Worm (Caenorhabditis elegans) whole organism, L2 larva: ENCODE results near the gene T20G5.9.

ENCODE experiments used
- C34F6.9 ChIP-seq: fragments of 150-350 bp; optimal IDR thresholded peaks from 2 replicates; lab custom pipeline; 2014; ENCODE audit warnings: missing biosample characterization, missing genetic modification characterization
- R02D3.7 ChIP-seq: fragments of 150-350 bp; optimal IDR thresholded peaks from 2 replicates; lab custom pipeline; 2014; ENCODE audit warnings: missing biosample characterization, missing genetic modification characterization
- Y55F3AM.14 ChIP-seq: fragments of 200-800 bp; sonication (Bioruptor generic); optimal IDR thresholded peaks from 2 replicates; lab custom pipeline; 2018; ENCODE audit warnings: mild to moderate bottlenecking, missing genetic modification characterization, missing compliant biosample characterization
- ZK546.5 ChIP-seq: sonication (generic microtip); optimal IDR thresholded peaks from 2 replicates; lab custom pipeline; 2017; ENCODE audit warnings: missing biosample characterization, missing genetic modification characterization
- alr-1 ChIP-seq: fragments of 150-350 bp; optimal IDR thresholded peaks from 2 replicates; lab custom pipeline; 2014; ENCODE audit warnings: missing biosample characterization, missing genetic modification characterization
- aly-2 ChIP-seq: fragments of 150-350 bp; optimal IDR thresholded peaks from 2 replicates; lab custom pipeline; 2014; ENCODE audit warnings: missing biosample characterization, missing genetic modification characterization
- ama-1 ChIP-seq: fragments of 150-350 bp; optimal IDR thresholded peaks from 2 replicates; lab custom pipeline; 2018; ENCODE audit warnings: inconsistent platforms
- blmp-1 ChIP-seq: sonication (generic microtip); optimal IDR thresholded peaks from 2 replicates; lab custom pipeline; 2017; ENCODE audit warnings: missing genetic modification characterization, mild to moderate bottlenecking, missing compliant biosample characterization, antibody characterized with exemption, moderate library complexity; ENCODE audit not compliant: insufficient read depth
- ceh-16 ChIP-seq: fragments of 150-350 bp; optimal IDR thresholded peaks from 2 replicates; lab custom pipeline; 2014; ENCODE audit warnings: missing biosample characterization, missing genetic modification characterization
- ceh-82 ChIP-seq: fragments of 150-350 bp; optimal IDR thresholded peaks from 2 replicates; lab custom pipeline; 2014; ENCODE audit warnings: missing biosample characterization, missing genetic modification characterization
- crh-2 ChIP-seq: sonication (generic microtip); optimal IDR thresholded peaks from 2 replicates; lab custom pipeline; 2017; ENCODE audit warnings: missing biosample characterization, missing genetic modification characterization
- dmd-4 ChIP-seq: sonication (generic microtip); optimal IDR thresholded peaks from 2 replicates; lab custom pipeline; 2017; ENCODE audit warnings: missing biosample characterization, missing genetic modification characterization
- elt-3 ChIP-seq: sonication (generic microtip); optimal IDR thresholded peaks from 2 replicates; lab custom pipeline; 2017; ENCODE audit warnings: missing biosample characterization, missing genetic modification characterization
- fos-1 ChIP-seq: fragments of 150-350 bp; optimal IDR thresholded peaks from 2 replicates; lab custom pipeline; 2014; ENCODE audit warnings: missing biosample characterization, missing genetic modification characterization
- gmeb-1 ChIP-seq: fragments of 150-350 bp; optimal IDR thresholded peaks from 2 replicates; lab custom pipeline; 2014; ENCODE audit warnings: missing biosample characterization, missing genetic modification characterization
- lin-39 ChIP-seq: fragments of 150-350 bp; optimal IDR thresholded peaks from 2 replicates; lab custom pipeline; 2014; ENCODE audit warnings: missing biosample characterization, missing genetic modification reagents, missing genetic modification characterization
- lsy-2 ChIP-seq, 2 experiments: fragments of 150-350 bp in 1 of 2; sonication (generic microtip) in 1 of 2; optimal IDR thresholded peaks; 2 replicates each; lab custom pipeline; 2014 to 2017; ENCODE audit warnings: missing biosample characterization in 2 of 2, missing genetic modification characterization in 2 of 2
- mab-5 ChIP-seq: fragments of 150-350 bp; optimal IDR thresholded peaks from 2 replicates; lab custom pipeline; 2014; ENCODE audit warnings: missing biosample characterization, missing genetic modification characterization
- mbf-1 ChIP-seq: sonication (generic microtip); optimal IDR thresholded peaks from 2 replicates; lab custom pipeline; 2017; ENCODE audit warnings: missing biosample characterization, missing genetic modification characterization
- mdl-1 ChIP-seq, 2 experiments: fragments of 150-350 bp in 1 of 2; sonication (generic microtip) in 1 of 2; optimal IDR thresholded peaks; 2 replicates each; lab custom pipeline; 2017; ENCODE audit warnings: missing biosample characterization in 2 of 2, missing genetic modification characterization in 2 of 2
- nhr-10 ChIP-seq: sonication (generic microtip); optimal IDR thresholded peaks from 2 replicates; lab custom pipeline; 2017; ENCODE audit warnings: missing biosample characterization, missing genetic modification characterization
- nhr-11 ChIP-seq: fragments of 150-350 bp; optimal IDR thresholded peaks from 2 replicates; lab custom pipeline; 2014; ENCODE audit warnings: missing biosample characterization, missing genetic modification characterization
- nhr-12 ChIP-seq: fragments of 150-350 bp; optimal IDR thresholded peaks from 2 replicates; lab custom pipeline; 2014; ENCODE audit warnings: missing biosample characterization, missing genetic modification characterization
- nhr-129 ChIP-seq: fragments of 150-350 bp; optimal IDR thresholded peaks from 2 replicates; lab custom pipeline; 2014; ENCODE audit warnings: missing biosample characterization, missing genetic modification characterization
- nhr-21 ChIP-seq: fragments of 150-350 bp; optimal IDR thresholded peaks from 2 replicates; lab custom pipeline; 2014; ENCODE audit warnings: missing biosample characterization, missing genetic modification characterization
- nhr-23 ChIP-seq: fragments of 150-350 bp; optimal IDR thresholded peaks from 2 replicates; lab custom pipeline; 2014; ENCODE audit warnings: missing biosample characterization, missing genetic modification reagents, missing genetic modification characterization
- nhr-237 ChIP-seq: fragments of 150-350 bp; optimal IDR thresholded peaks from 2 replicates; lab custom pipeline; 2014; ENCODE audit warnings: missing biosample characterization, missing genetic modification characterization
- nhr-25 ChIP-seq: fragments of 150-350 bp; sonication (generic microtip); optimal IDR thresholded peaks from 3 replicates; lab custom pipeline; 2014; ENCODE audit warnings: missing biosample characterization, missing genetic modification characterization
- nhr-6 ChIP-seq: fragments of 150-350 bp; optimal IDR thresholded peaks from 2 replicates; lab custom pipeline; 2014; ENCODE audit warnings: missing biosample characterization, missing genetic modification characterization
- peb-1 ChIP-seq: fragments of 150-350 bp; optimal IDR thresholded peaks from 2 replicates; lab custom pipeline; 2014; ENCODE audit warnings: missing biosample characterization, missing genetic modification characterization
- skn-1 ChIP-seq: sonication (generic microtip); optimal IDR thresholded peaks from 2 replicates; lab custom pipeline; 2017; ENCODE audit warnings: missing biosample characterization, missing genetic modification characterization
- sma-9 ChIP-seq, 2 experiments: fragments of 150-350 bp in 1 of 2; sonication (generic microtip) in 1 of 2; optimal IDR thresholded peaks; 2 replicates each; lab custom pipeline; 2014 to 2016; ENCODE audit warnings: missing genetic modification characterization in 2 of 2, mild to moderate bottlenecking in 1 of 2, missing biosample characterization in 1 of 2, missing compliant biosample characterization in 1 of 2, missing genetic modification reagents in 1 of 2, moderate library complexity in 1 of 2
- snpc-4 ChIP-seq: fragments of 150-350 bp; optimal IDR thresholded peaks from 2 replicates; lab custom pipeline; 2014; ENCODE audit warnings: missing biosample characterization, missing genetic modification characterization
- unc-39 ChIP-seq: fragments of 150-350 bp; optimal IDR thresholded peaks from 2 replicates; lab custom pipeline; 2014; ENCODE audit warnings: missing biosample characterization, missing genetic modification characterization
- unc-55 ChIP-seq: fragments of 150-350 bp; sonication (generic microtip); optimal IDR thresholded peaks from 3 replicates; lab custom pipeline; 2014; ENCODE audit warnings: missing biosample characterization, missing genetic modification reagents, missing genetic modification characterization
- zag-1 ChIP-seq: fragments of 150-350 bp; optimal IDR thresholded peaks from 2 replicates; lab custom pipeline; 2014; ENCODE audit warnings: missing biosample characterization, missing genetic modification characterization
- ztf-1 ChIP-seq: fragments of 200-800 bp; sonication (Bioruptor generic); conservative IDR thresholded peaks from 2 replicates; pipeline ENCODE4 v1.3.6; 2022; ENCODE audit warnings: missing genetic modification characterization, missing compliant biosample characterization
- ztf-11 ChIP-seq: sonication (generic microtip); optimal IDR thresholded peaks from 2 replicates; lab custom pipeline; 2017; ENCODE audit warnings: missing biosample characterization, missing genetic modification characterization
- ztf-4 ChIP-seq: fragments of 150-350 bp; optimal IDR thresholded peaks from 2 replicates; lab custom pipeline; 2014; ENCODE audit warnings: missing biosample characterization, missing genetic modification characterization

The T20G5.9 gene

ce11 chrIII:10202894-10203871 lies 6.5 kb upstream of the T20G5.9 start, which contains the start of gene chc-1:
chc-1 (plus strand) TSS chrIII:10203821.
- TF ChIP-seq gmeb-1 (tag; lab: Kevin White, UChicago) (peak; percentile 25), unc-55 (GFP tag; lab: Kevin White, UChicago) (peak; percentile 51), crh-2 (tag; lab: Kevin White, UChicago) (peak; percentile 19), sma-9 (GFP tag; optimal IDR thresholded peaks at IDR 0.05; lab: Kevin White, UChicago) (no peak), sma-9 (tag; optimal IDR thresholded peaks at IDR 0.05; lab: Kevin White, UChicago) (no peak), C34F6.9 (tag; lab: Kevin White, UChicago) (peak; percentile 50), nhr-129 (tag; lab: Kevin White, UChicago) (peak; percentile 34), fos-1 (tag; lab: Kevin White, UChicago) (peak; percentile 75), ceh-82 (tag; lab: Kevin White, UChicago) (no peak), nhr-23 (tag; lab: Kevin White, UChicago) (no peak), ztf-4 (tag; lab: Kevin White, UChicago) (no peak), lsy-2 (tag; optimal IDR thresholded peaks at IDR 0.05; lab: Kevin White, UChicago) (peak in 1 of 2 experiments; percentile 31)

DNA sequence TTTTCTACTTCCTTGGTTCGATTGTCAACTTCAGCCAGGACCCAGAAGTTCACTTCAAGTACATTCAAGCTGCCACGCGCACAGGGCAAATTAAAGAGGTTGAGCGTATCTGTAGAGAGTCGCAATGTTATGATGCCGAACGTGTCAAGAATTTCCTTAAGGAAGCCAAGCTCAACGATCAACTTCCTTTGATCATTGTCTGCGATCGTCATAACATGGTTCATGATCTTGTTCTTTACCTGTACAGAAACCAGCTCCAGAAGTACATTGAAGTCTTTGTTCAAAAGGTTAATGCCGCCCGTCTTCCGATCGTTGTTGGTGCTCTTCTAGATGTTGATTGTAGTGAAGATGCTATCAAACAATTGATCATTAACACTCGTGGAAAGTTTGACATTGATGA lies 3.3 kb upstream of the T20G5.9 start:
- TF ChIP-seq lin-39 (tag; lab: Kevin White, UChicago), result no peak
- no peak for TF ChIP-seq alr-1 (tag; lab: Kevin White, UChicago)
- no peak for TF ChIP-seq mab-5
- no peak for TF ChIP-seq nhr-237 (tag; lab: Kevin White, UChicago)
- TF ChIP-seq nhr-11 (tag; lab: Kevin White, UChicago), result no peak
- TF ChIP-seq ceh-16 (tag; lab: Kevin White, UChicago), result no peak
- no peak for TF ChIP-seq ztf-11
- no peak for TF ChIP-seq C34F6.9 (tag; lab: Kevin White, UChicago)
- TF ChIP-seq nhr-25 (tag; lab: Kevin White, UChicago), result no peak

ce11 chrIII:10211889-10212494 lies 2.4 kb downstream of the T20G5.9 start, which contains the start of the genes blos-1 and best-18:
blos-1 (minus strand) TSS chrIII:10211946.
best-18 (plus strand) TSS chrIII:10212396.
- TF ChIP-seq nhr-129 (tag; lab: Kevin White, UChicago) (no peak), unc-55 (GFP tag; lab: Kevin White, UChicago) (peak; percentile 18), nhr-6 (no peak), nhr-10 (tag; lab: Kevin White, UChicago) (no peak), zag-1 (no peak), ztf-4 (tag; lab: Kevin White, UChicago) (no peak), nhr-237 (tag; lab: Kevin White, UChicago) (no peak), mab-5 (no peak), nhr-21 (tag; lab: Kevin White, UChicago) (no peak), R02D3.7 (tag; lab: Kevin White, UChicago) (no peak), lsy-2 (tag; optimal IDR thresholded peaks at IDR 0.05; lab: Kevin White, UChicago) (peak in 1 of 2 experiments; percentile 19)

DNA sequence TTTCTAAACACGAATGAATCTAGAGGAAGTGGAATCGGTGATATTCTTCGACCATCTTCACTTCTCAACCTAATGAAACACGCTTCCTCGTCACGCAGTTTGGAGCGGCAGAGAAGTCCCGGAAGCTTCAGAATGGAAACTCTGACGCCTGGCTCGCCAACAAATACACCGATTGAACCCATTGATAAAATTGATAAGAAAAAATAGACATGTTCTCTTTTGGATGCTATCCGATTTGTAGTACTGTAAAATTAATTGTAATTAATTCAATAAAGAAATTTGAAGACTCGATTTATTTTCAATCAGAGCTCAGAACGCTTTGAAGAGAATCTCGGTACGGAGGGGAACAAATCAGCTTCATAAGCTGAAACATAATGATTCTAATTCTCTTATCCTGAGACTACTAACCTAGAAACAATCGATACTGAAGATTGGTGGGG lies 4.9 kb downstream of the T20G5.9 start:
- no peak for TF ChIP-seq R02D3.7 (tag; lab: Kevin White, UChicago)
- TF ChIP-seq ceh-16 (tag; lab: Kevin White, UChicago), result no peak
- no peak for TF ChIP-seq mdl-1 (tag; optimal IDR thresholded peaks at IDR 0.05; lab: Kevin White, UChicago)
- TF ChIP-seq snpc-4 (tag; lab: Kevin White, UChicago), result no peak
- TF ChIP-seq unc-55 (GFP tag; lab: Kevin White, UChicago), result no peak
- peak; percentile 41 for TF ChIP-seq Y55F3AM.14
- no peak for TF ChIP-seq peb-1 (tag; lab: Kevin White, UChicago)
- TF ChIP-seq aly-2 (tag; lab: Kevin White, UChicago), result no peak
- TF ChIP-seq ZK546.5 (tag; lab: Kevin White, UChicago), result no peak
- no peak for TF ChIP-seq nhr-23 (tag; lab: Kevin White, UChicago)
- TF ChIP-seq ztf-4 (tag; lab: Kevin White, UChicago), result peak; percentile 85
- no peak for TF ChIP-seq mbf-1
- TF ChIP-seq nhr-25 (tag; lab: Kevin White, UChicago), result peak; percentile 59
- peak; percentile 13 for TF ChIP-seq nhr-6
- no peak for TF ChIP-seq nhr-10 (tag; lab: Kevin White, UChicago)
- no peak for TF ChIP-seq ztf-11
- TF ChIP-seq skn-1, result no peak
- TF ChIP-seq mab-5, result no peak
- no peak for TF ChIP-seq lin-39 (tag; lab: Kevin White, UChicago)
- peak in 1 of 2 experiments; percentile 80 for TF ChIP-seq lsy-2 (tag; optimal IDR thresholded peaks at IDR 0.05; lab: Kevin White, UChicago)
- TF ChIP-seq nhr-21 (tag; lab: Kevin White, UChicago), result no peak
- no peak for TF ChIP-seq dmd-4 (tag; lab: Kevin White, UChicago)
- no peak for TF ChIP-seq nhr-11 (tag; lab: Kevin White, UChicago)
- TF ChIP-seq elt-3 (tag; lab: Kevin White, UChicago), result no peak
- no peak for TF ChIP-seq ztf-1
- TF ChIP-seq nhr-12 (tag; lab: Kevin White, UChicago), result no peak
- no peak for TF ChIP-seq unc-39
- no peak for TF ChIP-seq zag-1
- no peak for TF ChIP-seq fos-1 (tag; lab: Kevin White, UChicago)
- TF ChIP-seq sma-9 (GFP tag; optimal IDR thresholded peaks at IDR 0.05; lab: Kevin White, UChicago), result peak; percentile 8
- no peak for TF ChIP-seq sma-9 (tag; optimal IDR thresholded peaks at IDR 0.05; lab: Kevin White, UChicago)
- peak; percentile 89 for TF ChIP-seq ama-1
- no peak for TF ChIP-seq ceh-82 (tag; lab: Kevin White, UChicago)
- TF ChIP-seq crh-2 (tag; lab: Kevin White, UChicago), result peak; percentile 85
- TF ChIP-seq blmp-1 (tag; lab: Kevin White, UChicago), result peak; percentile 45
